Worm (Caenorhabditis elegans) whole organism, L4 larva: ENCODE results near the gene ZK666.12.

Experiments used
- Y75B8A.6 ChIP-seq: fragments of 200-800 bp; sonication (Bioruptor generic); IDR thresholded peaks from 2 replicates; pipeline ENCODE4 v1.3.6; 2022; ENCODE audit warnings: missing genetic modification reagents, missing genetic modification characterization, missing compliant biosample characterization
- egl-27 ChIP-seq: sonication (generic microtip); optimal IDR thresholded peaks from 3 replicates; lab custom pipeline; 2017; ENCODE audit warnings: missing biosample characterization, missing genetic modification reagents, missing genetic modification characterization
- lin-13 ChIP-seq: fragments of 150-350 bp; optimal IDR thresholded peaks from 2 replicates; lab custom pipeline; 2014; ENCODE audit warnings: missing biosample characterization, missing genetic modification reagents, missing genetic modification characterization
- nhr-11 ChIP-seq: fragments of 150-350 bp; optimal IDR thresholded peaks from 2 replicates; lab custom pipeline; 2014; ENCODE audit warnings: missing biosample characterization, missing genetic modification characterization
- nhr-25 ChIP-seq: sonication (generic microtip); optimal IDR thresholded peaks from 2 replicates; lab custom pipeline; 2017; ENCODE audit warnings: missing genetic modification characterization, mild to moderate bottlenecking, missing compliant biosample characterization, antibody characterized with exemption, moderate library complexity, borderline replicate concordance; ENCODE audit not compliant: insufficient read depth
- skn-1 ChIP-seq: fragments of 150-350 bp; optimal IDR thresholded peaks from 2 replicates; lab custom pipeline; 2014; ENCODE audit warnings: missing biosample characterization, missing genetic modification characterization
- snpc-4 ChIP-seq: fragments of 150-350 bp; optimal IDR thresholded peaks from 2 replicates; lab custom pipeline; 2014; ENCODE audit warnings: missing biosample characterization, missing genetic modification characterization
- spr-3 ChIP-seq: fragments of 200-800 bp; sonication (Bioruptor generic); optimal IDR thresholded peaks from 2 replicates; lab custom pipeline; 2018; ENCODE audit warnings: mild to moderate bottlenecking, missing genetic modification characterization, missing compliant biosample characterization
- unc-39 ChIP-seq: sonication (generic microtip); optimal IDR thresholded peaks from 2 replicates; lab custom pipeline; 2017; ENCODE audit warnings: missing biosample characterization, missing genetic modification characterization

ce11 chrII:10537571-10537970, 41.6 kb downstream of the ZK666.12 start, which contains the start of gene R166.2:
- TF ChIP-seq lin-13 (GFP tag; lab: Kevin White, UChicago) (no peak), skn-1 (tag; lab: Kevin White, UChicago) (no peak), nhr-25 (tag; lab: Kevin White, UChicago) (no peak), nhr-11 (tag; lab: Kevin White, UChicago) (no peak), unc-39 (no peak), egl-27 (tag; lab: Kevin White, UChicago) (no peak), Y75B8A.6 (GFP tag; lab: Robert Waterston, UW) (no peak), spr-3 (GFP tag; lab: Kevin White, UChicago) (no peak), snpc-4 (tag; lab: Kevin White, UChicago) (no peak)
